Worm (Caenorhabditis elegans) whole organism, L2 larva: ENCODE results near the gene ptr-9.

Source experiments
- dmd-4 ChIP-seq: sonication (generic microtip); optimal IDR thresholded peaks from 2 replicates; lab custom pipeline; 2017; ENCODE audit warnings: missing biosample characterization, missing genetic modification characterization
- egl-27 ChIP-seq: sonication (generic microtip); optimal IDR thresholded peaks from 3 replicates; lab custom pipeline; 2017; ENCODE audit warnings: missing biosample characterization, missing genetic modification reagents, missing genetic modification characterization
- elt-1 ChIP-seq: fragments of 150-350 bp; optimal IDR thresholded peaks from 2 replicates; lab custom pipeline; 2014; ENCODE audit warnings: missing biosample characterization, missing genetic modification characterization
- fos-1 ChIP-seq: fragments of 150-350 bp; optimal IDR thresholded peaks from 2 replicates; lab custom pipeline; 2014; ENCODE audit warnings: missing biosample characterization, missing genetic modification characterization
- nhr-6 ChIP-seq: fragments of 150-350 bp; optimal IDR thresholded peaks from 2 replicates; lab custom pipeline; 2014; ENCODE audit warnings: missing biosample characterization, missing genetic modification characterization
- nhr-77 ChIP-seq: fragments of 150-350 bp; optimal IDR thresholded peaks from 2 replicates; lab custom pipeline; 2014; ENCODE audit warnings: missing biosample characterization, missing genetic modification characterization

- TF ChIP-seq egl-27 (tag; lab: Kevin White, UChicago) = no peak
- TF ChIP-seq fos-1 (tag; lab: Kevin White, UChicago) = no peak
- no peak for TF ChIP-seq elt-1 (tag; lab: Kevin White, UChicago)
- TF ChIP-seq nhr-6 (tag; lab: Kevin White, UChicago) = no peak
- TF ChIP-seq dmd-4 (tag; lab: Kevin White, UChicago) = no peak
- TF ChIP-seq nhr-77 (tag; lab: Kevin White, UChicago) = no peak
These were observed 8.5 kb downstream of the ptr-9 start for ce11 chrIII:9152950-9153349.
